Fruit fly (Drosophila melanogaster): ENCODE results near the gene CG31730.

Gene CG31730

DNA sequence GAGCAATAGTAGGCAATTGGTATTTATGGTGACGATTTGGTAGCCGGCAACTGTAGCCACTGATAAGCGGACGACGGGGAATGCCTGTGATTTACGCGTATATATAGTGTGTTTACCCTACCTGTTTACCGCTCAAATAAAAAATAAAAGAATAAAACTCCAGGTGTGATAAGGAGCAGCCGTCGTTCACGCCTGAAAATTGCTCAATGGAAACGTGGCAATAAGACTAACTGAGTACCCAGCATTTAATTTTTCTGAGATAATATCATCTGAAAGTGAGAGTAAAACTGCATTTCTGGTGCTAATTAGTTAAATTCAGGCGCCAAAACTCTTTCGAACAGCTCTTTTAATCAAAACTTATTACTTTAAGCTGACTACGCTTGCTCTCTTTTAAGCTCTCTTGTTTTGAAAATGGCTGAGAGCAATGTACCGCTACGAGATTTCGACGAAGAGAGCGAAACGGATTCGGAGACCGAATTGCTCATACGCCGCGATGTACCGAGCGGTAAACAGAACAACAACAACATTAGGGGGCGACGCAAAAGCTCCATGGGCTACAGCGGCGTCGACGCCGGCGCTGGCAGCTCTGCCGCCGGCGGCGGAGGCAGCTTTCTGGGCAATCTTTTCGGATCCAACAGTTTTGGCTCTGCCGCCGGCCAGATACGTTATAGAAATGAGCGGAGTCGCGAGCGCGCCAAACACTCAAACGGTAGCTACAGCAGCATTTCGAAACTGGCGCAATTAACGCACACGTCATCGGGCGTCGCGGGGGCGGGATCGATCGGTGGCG is 30.9 kb upstream of the CG31730 start (continued):
- peak; percentile 60 for TF ChIP-seq nerfin-1 (tag; optimal IDR thresholded peaks at IDR 0.05)
- TF ChIP-seq D19A (tag; optimal IDR thresholded peaks at IDR 0.05): peak; percentile 60
- peak; percentile 100 for TF ChIP-seq Adf1 (GFP tag; IDR thresholded peaks at IDR 0.05)
- peak; percentile 57 for TF ChIP-seq CG18764 (GFP tag; optimal IDR thresholded peaks at IDR 0.05)
- TF ChIP-seq Sry-β (GFP tag; optimal IDR thresholded peaks at IDR 0.05): no peak
- peak; percentile 69 for TF ChIP-seq tup (GFP tag; optimal IDR thresholded peaks at IDR 0.05)
- TF ChIP-seq pnt (GFP tag; optimal IDR thresholded peaks at IDR 0.05): no peak
- peak; percentile 88 for TF ChIP-seq Fer3 (tag; optimal IDR thresholded peaks at IDR 0.05)
- TF ChIP-seq CG1529 (GFP tag; optimal IDR thresholded peaks at IDR 0.05): peak; percentile 84
- TF ChIP-seq CG34376 (GFP tag; optimal IDR thresholded peaks at IDR 0.05): peak; percentile 87
- peak; percentile 90 for TF ChIP-seq sens (GFP tag)
- TF ChIP-seq CG12391 (tag; optimal IDR thresholded peaks at IDR 0.05): peak; percentile 54
- peak; percentile 73 for TF ChIP-seq CG11504 (tag; optimal IDR thresholded peaks at IDR 0.05)
- TF ChIP-seq CG6272 (GFP tag; IDR thresholded peaks at IDR 0.05): no peak
- peak; percentile 89 for TF ChIP-seq BtbVII (GFP tag; optimal IDR thresholded peaks at IDR 0.05)
- TF ChIP-seq ci (GFP tag; IDR thresholded peaks at IDR 0.05): peak; percentile 88
- TF ChIP-seq Dbx (GFP tag; IDR thresholded peaks at IDR 0.05): peak; percentile 66
- peak in 1 of 2 experiments; percentile 45 for TF ChIP-seq dpn (GFP tag; optimal IDR thresholded peaks at IDR 0.05)
- no peak for TF ChIP-seq CG16779 (GFP tag; IDR thresholded peaks at IDR 0.05)
- peak; percentile 47; the same call in 1 of the 2 replicates for TF ChIP-seq tna (GFP tag; IDR thresholded peaks at IDR 0.05; ENCODE audit: partially characterized antibody)
- peak; percentile 63 for TF ChIP-seq gsb (GFP tag; IDR thresholded peaks at IDR 0.05)
- TF ChIP-seq pzg (GFP tag; optimal IDR thresholded peaks at IDR 0.05): no peak
- TF ChIP-seq slbo (GFP tag; IDR thresholded peaks at IDR 0.05): peak; percentile 38
- peak; percentile 70 for TF ChIP-seq CG13287 (GFP tag; IDR thresholded peaks at IDR 0.05; ENCODE audit: partially characterized antibody)
- peak; percentile 44 for TF ChIP-seq CG6254 (GFP tag; optimal IDR thresholded peaks at IDR 0.05)
- peak; percentile 18; the same call in 1 of the 3 replicates for TF ChIP-seq zen2 (GFP tag; IDR thresholded peaks at IDR 0.05; ENCODE audit: partially characterized antibody)
- TF ChIP-seq Pdp1 (GFP tag; optimal IDR thresholded peaks at IDR 0.05): peak in 1 of 2 experiments; percentile 51
- peak; percentile 69 for TF ChIP-seq grau (tag; optimal IDR thresholded peaks at IDR 0.05)
- TF ChIP-seq Hr39 (optimal IDR thresholded peaks at IDR 0.05): no peak
- peak; percentile 84 for TF ChIP-seq sqz (GFP tag; optimal IDR thresholded peaks at IDR 0.05)
- TF ChIP-seq CG17359 (tag; optimal IDR thresholded peaks at IDR 0.05): peak; percentile 88
- TF ChIP-seq Hand (GFP tag; optimal IDR thresholded peaks at IDR 0.05): peak; percentile 78
- peak; percentile 70 for TF ChIP-seq Camta (GFP tag; optimal IDR thresholded peaks at IDR 0.05)
- peak; percentile 91 for TF ChIP-seq mirr (GFP tag; optimal IDR thresholded peaks at IDR 0.05)
- TF ChIP-seq zfh1 (GFP tag; IDR thresholded peaks at IDR 0.05): no peak; the same call in 2 of the 3 replicates
- TF ChIP-seq CG13296 (GFP tag; optimal IDR thresholded peaks at IDR 0.05): peak; percentile 95
- TF ChIP-seq sob (GFP tag; IDR thresholded peaks at IDR 0.05): peak; percentile 36
- TF ChIP-seq CG13123 (GFP tag; optimal IDR thresholded peaks at IDR 0.05): peak; percentile 31
- peak; percentile 65 for TF ChIP-seq disco-r (GFP tag; optimal IDR thresholded peaks at IDR 0.05)
- TF ChIP-seq CG17328 (GFP tag; IDR thresholded peaks at IDR 0.05): peak; percentile 57
- peak; percentile 4 for TF ChIP-seq mam (GFP tag; optimal IDR thresholded peaks at IDR 0.05)
- TF ChIP-seq CG10979 (tag; optimal IDR thresholded peaks at IDR 0.05): peak; percentile 28
- peak; percentile 88 for TF ChIP-seq CG13894 (tag; optimal IDR thresholded peaks at IDR 0.05)
- TF ChIP-seq ttk (GFP tag; IDR thresholded peaks at IDR 0.05): no peak
- peak; percentile 94 for TF ChIP-seq CG6813 (GFP tag; optimal IDR thresholded peaks at IDR 0.05)
- peak; percentile 26 for TF ChIP-seq lilli (GFP tag; optimal IDR thresholded peaks at IDR 0.05)
- TF ChIP-seq trem (tag; optimal IDR thresholded peaks at IDR 0.05): no peak
- no peak for TF ChIP-seq klu (GFP tag; IDR thresholded peaks at IDR 0.05)
- TF ChIP-seq Mes4 (GFP tag; optimal IDR thresholded peaks at IDR 0.05): peak; percentile 50

All from whole organism, embryonic.